Worm (Caenorhabditis elegans) whole organism, L4 larva: ENCODE results near the gene F49C12.7.

Experiments used
- D1046.2 ChIP-seq: fragments of 200-800 bp; sonication (Bioruptor generic); IDR thresholded peaks from 2 replicates; pipeline ENCODE4 v1.3.6; 2022; ENCODE audit warnings: missing genetic modification characterization, missing compliant biosample characterization
- R02D3.7 ChIP-seq: fragments of 150-350 bp; sonication (generic microtip); optimal IDR thresholded peaks from 3 replicates; lab custom pipeline; 2014; ENCODE audit warnings: missing biosample characterization, missing genetic modification characterization
- T26A8.4 ChIP-seq: fragments of 200-800 bp; sonication (Bioruptor generic); IDR thresholded peaks from 2 replicates; pipeline ENCODE4 v1.3.6; 2022; ENCODE audit warnings: missing genetic modification characterization, missing compliant biosample characterization
- Y105C5A.15 ChIP-seq: fragments of 200-800 bp; sonication (Bioruptor generic); IDR thresholded peaks from 2 replicates; pipeline ENCODE4 v1.3.6; 2022; ENCODE audit warnings: missing genetic modification characterization, missing compliant biosample characterization
- Y5F2A.4 ChIP-seq: fragments of 200-800 bp; sonication (Bioruptor generic); optimal IDR thresholded peaks from 2 replicates; lab custom pipeline; 2018; ENCODE audit warnings: mild to moderate bottlenecking, missing genetic modification characterization, missing compliant biosample characterization
- Y75B8A.6 ChIP-seq: fragments of 200-800 bp; sonication (Bioruptor generic); IDR thresholded peaks from 2 replicates; pipeline ENCODE4 v1.3.6; 2022; ENCODE audit warnings: missing genetic modification reagents, missing genetic modification characterization, missing compliant biosample characterization
- aha-1 ChIP-seq: fragments of 150-350 bp; peaks from one replicate; lab custom pipeline; 2014; ENCODE audit warnings: missing biosample characterization, missing genetic modification characterization
- attf-4 ChIP-seq: sonication (generic microtip); optimal IDR thresholded peaks from 3 replicates; lab custom pipeline; 2017; ENCODE audit warnings: missing biosample characterization, missing genetic modification characterization
- ceh-32 ChIP-seq: sonication (generic microtip); optimal IDR thresholded peaks from 2 replicates; lab custom pipeline; 2016; ENCODE audit warnings: mild to moderate bottlenecking, missing genetic modification characterization, missing compliant biosample characterization; ENCODE audit not compliant: poor library complexity
- ceh-44 ChIP-seq: fragments of 200-800 bp; sonication (Bioruptor generic); IDR thresholded peaks from 2 replicates; pipeline ENCODE4 v1.3.6; 2022; ENCODE audit warnings: missing genetic modification reagents, missing genetic modification characterization, missing compliant biosample characterization
- cey-2 ChIP-seq: sonication (generic microtip); optimal IDR thresholded peaks from 3 replicates; lab custom pipeline; 2017; ENCODE audit warnings: missing genetic modification characterization, mild to moderate bottlenecking, missing compliant biosample characterization, antibody characterized with exemption, borderline replicate concordance; ENCODE audit not compliant: insufficient read depth
- ctbp-1 ChIP-seq: fragments of 200-800 bp; sonication (Bioruptor generic); IDR thresholded peaks from 2 replicates; pipeline ENCODE4 v1.3.6; 2022; ENCODE audit warnings: missing genetic modification reagents, missing genetic modification characterization, missing compliant biosample characterization
- daf-16 ChIP-seq, 3 experiments: sonication (generic microtip); optimal IDR thresholded peaks; 2 replicates each; lab custom pipeline; 2016 to 2017; ENCODE audit warnings: missing genetic modification characterization in 3 of 3, missing genetic modification reagents in 3 of 3, mild to moderate bottlenecking in 2 of 3, missing compliant biosample characterization in 2 of 3, missing biosample characterization in 1 of 3, moderate library complexity in 1 of 3
- daf-8 ChIP-seq: fragments of 200-800 bp; sonication (Bioruptor generic); IDR thresholded peaks from 2 replicates; pipeline ENCODE4 v1.3.6; 2022; ENCODE audit warnings: missing genetic modification characterization, missing compliant biosample characterization
- dmd-8 ChIP-seq: fragments of 200-800 bp; sonication (Bioruptor generic); IDR thresholded peaks from 2 replicates; pipeline ENCODE4 v1.3.6; 2022; ENCODE audit warnings: missing genetic modification characterization, missing compliant biosample characterization
- dpl-1 ChIP-seq: fragments of 150-350 bp; optimal IDR thresholded peaks from 2 replicates; lab custom pipeline; 2014; ENCODE audit warnings: missing biosample characterization, missing genetic modification reagents, missing genetic modification characterization
- duxl-1 ChIP-seq: sonication (generic microtip); optimal IDR thresholded peaks from 2 replicates; lab custom pipeline; 2016; ENCODE audit warnings: mild to moderate bottlenecking, missing genetic modification characterization, moderate library complexity, missing compliant biosample characterization; ENCODE audit not compliant: poor library complexity
- fos-1 ChIP-seq: fragments of 150-350 bp; optimal IDR thresholded peaks from 2 replicates; lab custom pipeline; 2014; ENCODE audit warnings: missing biosample characterization, missing genetic modification characterization
- hif-1 ChIP-seq, 2 experiments: sonication (generic microtip); optimal IDR thresholded peaks; 2 replicates each; lab custom pipeline; 2016 to 2017; ENCODE audit warnings: missing compliant biosample characterization in 2 of 2, missing genetic modification characterization in 2 of 2, missing genetic modification reagents in 2 of 2, missing genotype in 2 of 2, mild to moderate bottlenecking in 1 of 2
- hmg-1.1 ChIP-seq: fragments of 200-800 bp; sonication (Bioruptor generic); IDR thresholded peaks from 2 replicates; pipeline ENCODE4 v1.3.6; 2022; ENCODE audit warnings: missing genetic modification reagents, missing genetic modification characterization, missing compliant biosample characterization
- lir-3 ChIP-seq: sonication (generic microtip); optimal IDR thresholded peaks from 2 replicates; lab custom pipeline; 2016; ENCODE audit warnings: mild to moderate bottlenecking, missing genetic modification characterization, missing compliant biosample characterization
- lsy-2 ChIP-seq, 2 experiments: fragments of 150-350 bp in 1 of 2; sonication (generic microtip) in 1 of 2; optimal IDR thresholded peaks; 2 replicates each; lab custom pipeline; 2014 to 2017; ENCODE audit warnings: missing biosample characterization in 2 of 2, missing genetic modification characterization in 2 of 2
- madf-9 ChIP-seq: fragments of 200-800 bp; sonication (Bioruptor generic); conservative IDR thresholded peaks from 2 replicates; pipeline ENCODE4 v1.3.6; 2022; ENCODE audit warnings: missing genetic modification reagents, missing genetic modification characterization, missing compliant biosample characterization
- mdt-29 ChIP-seq: fragments of 200-800 bp; sonication (Bioruptor generic); IDR thresholded peaks from 2 replicates; pipeline ENCODE4 v1.3.6; 2022; ENCODE audit warnings: missing genetic modification reagents, missing genetic modification characterization, missing compliant biosample characterization
- nhr-48 ChIP-seq: sonication (generic microtip); optimal IDR thresholded peaks from 2 replicates; lab custom pipeline; 2016; ENCODE audit warnings: mild to moderate bottlenecking, missing genetic modification characterization, missing compliant biosample characterization
- nhr-77 ChIP-seq: fragments of 150-350 bp; optimal IDR thresholded peaks from 2 replicates; lab custom pipeline; 2014; ENCODE audit warnings: missing biosample characterization, missing genetic modification characterization
- pha-4 ChIP-seq, 2 experiments: fragments of 150-350 bp in 1 of 2; fragments of 200-800 bp in 1 of 2; sonication (Bioruptor generic) in 1 of 2; IDR thresholded peaks in 1 of 2; optimal IDR thresholded peaks in 1 of 2; 2 replicates each; pipeline versions ENCODE4 v1.3.6 to Lab custom; 2014 to 2022; ENCODE audit warnings: missing genetic modification characterization in 2 of 2, missing genetic modification reagents in 2 of 2, missing biosample characterization in 1 of 2, missing compliant biosample characterization in 1 of 2
- pqm-1 ChIP-seq: sonication (generic microtip); optimal IDR thresholded peaks from 2 replicates; lab custom pipeline; 2017; ENCODE audit warnings: missing biosample characterization, missing genetic modification characterization
- set-16 ChIP-seq: fragments of 200-800 bp; sonication (Bioruptor generic); IDR thresholded peaks from 2 replicates; pipeline ENCODE4 v1.3.6; 2022; ENCODE audit warnings: missing genetic modification reagents, missing genetic modification characterization, missing compliant biosample characterization
- snpc-1.2 ChIP-seq: fragments of 200-800 bp; sonication (Bioruptor generic); IDR thresholded peaks from 2 replicates; pipeline ENCODE4 v1.3.6; 2022; ENCODE audit warnings: missing genetic modification reagents, missing genetic modification characterization, missing compliant biosample characterization
- snpc-4 ChIP-seq: fragments of 150-350 bp; optimal IDR thresholded peaks from 2 replicates; lab custom pipeline; 2014; ENCODE audit warnings: missing biosample characterization, missing genetic modification characterization
- tag-97 ChIP-seq: fragments of 200-800 bp; sonication (Bioruptor generic); IDR thresholded peaks from 2 replicates; pipeline ENCODE4 v1.3.6; 2022; ENCODE audit warnings: missing genetic modification characterization, missing compliant biosample characterization
- unc-62 ChIP-seq, 3 experiments: fragments of 150-350 bp in 1 of 3; sonication (generic microtip); optimal IDR thresholded peaks in 2 of 3; peaks in 1 of 3; 1 replicate in 1 of 3; 2 replicates in 2 of 3; lab custom pipeline; 2014 to 2017; ENCODE audit warnings: missing biosample characterization in 3 of 3, missing genetic modification characterization in 3 of 3, missing genetic modification reagents in 3 of 3, missing genotype in 1 of 3
- zip-2 ChIP-seq: fragments of 150-350 bp; optimal IDR thresholded peaks from 2 replicates; lab custom pipeline; 2014; ENCODE audit warnings: missing biosample characterization, missing genetic modification characterization

The F49C12.7 gene

DNA sequence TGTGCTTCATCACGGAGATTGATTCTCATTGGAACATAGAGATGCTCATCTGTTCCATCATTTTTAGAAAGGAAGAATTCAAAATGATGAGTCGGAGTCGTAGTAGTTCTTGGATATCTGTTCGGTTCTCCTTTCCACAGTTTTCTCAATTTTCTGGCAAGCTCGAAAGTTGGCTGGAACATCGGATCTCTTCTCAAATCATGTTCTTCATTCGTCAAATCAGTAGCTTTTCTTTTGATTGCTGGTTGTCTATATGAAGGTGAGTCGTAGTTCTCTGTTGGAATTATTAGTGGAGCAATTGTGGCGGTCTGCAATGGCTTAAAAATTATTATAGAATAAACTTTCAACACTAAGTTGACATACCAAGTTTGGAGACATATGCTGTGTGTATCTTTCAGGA is 50.4 kb downstream of the F49C12.7 start:
- TF ChIP-seq mdt-29 (GFP tag; lab: Robert Waterston, UW) (no peak), dmd-8 (GFP tag; lab: Robert Waterston, UW) (no peak), lsy-2 (tag; optimal IDR thresholded peaks at IDR 0.05; lab: Kevin White, UChicago) (no peak), hmg-1.1 (GFP tag; lab: Robert Waterston, UW) (no peak), aha-1 (tag; lab: Kevin White, UChicago) (peak; percentile 1), daf-8 (no peak), ctbp-1 (no peak), D1046.2 (no peak), ceh-32 (tag; lab: Kevin White, UChicago) (no peak), tag-97 (GFP tag; lab: Robert Waterston, UW) (no peak), dpl-1 (GFP tag; lab: Kevin White, UChicago) (no peak), Y5F2A.4 (GFP tag; lab: Kevin White, UChicago) (no peak), hif-1 (tag; optimal IDR thresholded peaks at IDR 0.05; lab: Kevin White, UChicago) (no peak), pha-4 (GFP tag; IDR thresholded peaks at IDR 0.05; lab: Robert Waterston, UW) (no peak), pha-4 (tag; optimal IDR thresholded peaks at IDR 0.05; lab: Kevin White, UChicago) (no peak), attf-4 (no peak), T26A8.4 (GFP tag; lab: Robert Waterston, UW) (no peak), unc-62 (GFP tag; optimal IDR thresholded peaks at IDR 0.05 in 1 of 2; lab: Kevin White, UChicago) (peak in 1 of 2 experiments; percentile 92), unc-62 (tag; optimal IDR thresholded peaks at IDR 0.05; lab: Kevin White, UChicago) (no peak)

DNA sequence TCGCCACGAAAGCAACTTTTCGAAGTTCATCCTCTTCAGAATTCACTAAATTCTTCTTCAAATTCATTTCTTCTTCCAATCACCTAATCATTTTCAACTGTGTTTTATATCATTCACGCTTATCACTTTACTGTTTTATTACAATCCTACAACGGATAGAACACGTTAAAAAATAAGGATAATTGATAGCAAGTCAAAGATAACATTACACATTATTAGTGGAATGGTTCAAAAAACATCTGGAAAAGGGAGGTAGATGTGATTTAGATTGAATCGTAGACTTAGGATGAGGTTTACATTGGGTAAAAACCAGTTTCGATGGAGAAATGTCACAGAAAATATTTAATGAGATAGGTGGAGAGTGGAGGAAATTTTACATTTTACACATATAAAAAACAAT is 51.0 kb downstream of the F49C12.7 start, which contains the start of gene col-120:
Gene col-120 (minus strand): TSS at position 101 of the 400 bp plus-strand sequence.
- TF ChIP-seq daf-8 (no peak), snpc-4 (no peak), duxl-1 (tag; lab: Kevin White, UChicago) (no peak), ceh-44 (GFP tag; lab: Robert Waterston, UW) (no peak), lir-3 (tag; lab: Kevin White, UChicago) (no peak), pqm-1 (no peak), unc-62 (GFP tag; optimal IDR thresholded peaks at IDR 0.05 in 1 of 2; lab: Kevin White, UChicago) (peak in 1 of 2 experiments; percentile 55), unc-62 (tag; optimal IDR thresholded peaks at IDR 0.05; lab: Kevin White, UChicago) (no peak), nhr-48 (tag; lab: Kevin White, UChicago) (peak; percentile 22), fos-1 (tag; lab: Kevin White, UChicago) (no peak), Y75B8A.6 (GFP tag; lab: Robert Waterston, UW) (no peak), daf-16 (GFP tag; optimal IDR thresholded peaks at IDR 0.05; lab: Kevin White, UChicago) (no peak), daf-16 (tag; optimal IDR thresholded peaks at IDR 0.05; lab: Kevin White, UChicago) (no peak)

DNA sequence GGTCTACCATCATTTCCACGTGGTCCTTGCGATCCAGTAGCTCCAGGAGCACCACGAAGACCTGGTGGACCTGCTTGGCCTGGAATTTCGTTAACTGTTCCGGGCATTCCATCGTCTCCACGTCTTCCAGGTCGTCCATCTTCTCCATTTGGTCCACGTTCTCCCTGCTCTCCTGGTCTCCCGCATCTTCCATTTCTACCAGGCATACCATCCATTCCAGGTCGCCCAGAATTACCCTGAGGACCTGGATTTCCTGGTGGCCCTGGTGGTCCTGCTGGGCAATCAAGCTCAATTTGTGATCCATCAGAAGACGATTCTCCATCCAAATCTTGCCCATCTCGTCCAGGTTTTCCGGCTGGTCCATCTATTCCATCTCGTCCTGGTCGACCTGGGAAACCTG is 51.9 kb downstream of the F49C12.7 start:
- peak; percentile 55; the same call in 1 of the 2 replicates for TF ChIP-seq snpc-1.2 (GFP tag; lab: Robert Waterston, UW)
- TF ChIP-seq R02D3.7, result no peak
- TF ChIP-seq fos-1 (tag; lab: Kevin White, UChicago), result no peak
- no peak for TF ChIP-seq ceh-32 (tag; lab: Kevin White, UChicago)
- TF ChIP-seq zip-2, result no peak
- no peak for TF ChIP-seq tag-97 (GFP tag; lab: Robert Waterston, UW)
- TF ChIP-seq duxl-1 (tag; lab: Kevin White, UChicago), result no peak
- no peak for TF ChIP-seq pqm-1
- peak; percentile 69 for TF ChIP-seq set-16 (GFP tag; lab: Robert Waterston, UW)
- TF ChIP-seq nhr-77 (tag; lab: Kevin White, UChicago), result no peak
- TF ChIP-seq madf-9 (GFP tag; lab: Robert Waterston, UW), result no peak
- TF ChIP-seq Y105C5A.15 (GFP tag; lab: Robert Waterston, UW), result no peak
- no peak for TF ChIP-seq snpc-4
- TF ChIP-seq cey-2 (tag; lab: Kevin White, UChicago), result no peak
